Worm (Caenorhabditis elegans) whole organism, L3 larva: ENCODE measurements around the gene F48G7.12.

Experiments used
- ceh-82 ChIP-seq: fragments of 150-350 bp; optimal IDR thresholded peaks from 2 replicates; lab custom pipeline; 2014; ENCODE audit warnings: missing biosample characterization, missing genetic modification characterization
- egl-27 ChIP-seq: sonication (generic microtip); optimal IDR thresholded peaks from 4 replicates; lab custom pipeline; 2017; ENCODE audit warnings: missing biosample characterization, missing genetic modification reagents, missing genetic modification characterization
- fkh-10 ChIP-seq: sonication (generic microtip); optimal IDR thresholded peaks from 2 replicates; lab custom pipeline; 2017; ENCODE audit warnings: missing biosample characterization, missing genetic modification reagents, missing genetic modification characterization
- nhr-11 ChIP-seq: fragments of 150-350 bp; optimal IDR thresholded peaks from 2 replicates; lab custom pipeline; 2014; ENCODE audit warnings: missing biosample characterization, missing genetic modification characterization
- nhr-76 ChIP-seq: fragments of 150-350 bp; sonication (generic microtip); optimal IDR thresholded peaks from 5 replicates; lab custom pipeline; 2014; ENCODE audit warnings: missing biosample characterization, missing genetic modification characterization
- pha-4 ChIP-seq: fragments of 150-350 bp; optimal IDR thresholded peaks from 2 replicates; lab custom pipeline; 2014; ENCODE audit warnings: missing biosample characterization, missing genetic modification reagents, missing genetic modification characterization
- skn-1 ChIP-seq: fragments of 150-350 bp; optimal IDR thresholded peaks from 2 replicates; lab custom pipeline; 2014; ENCODE audit warnings: missing biosample characterization, missing genetic modification characterization
- unc-62 ChIP-seq: fragments of 150-350 bp; sonication (generic microtip); optimal IDR thresholded peaks from 4 replicates; lab custom pipeline; 2014; ENCODE audit warnings: missing biosample characterization, missing genetic modification reagents, missing genetic modification characterization

DNA sequence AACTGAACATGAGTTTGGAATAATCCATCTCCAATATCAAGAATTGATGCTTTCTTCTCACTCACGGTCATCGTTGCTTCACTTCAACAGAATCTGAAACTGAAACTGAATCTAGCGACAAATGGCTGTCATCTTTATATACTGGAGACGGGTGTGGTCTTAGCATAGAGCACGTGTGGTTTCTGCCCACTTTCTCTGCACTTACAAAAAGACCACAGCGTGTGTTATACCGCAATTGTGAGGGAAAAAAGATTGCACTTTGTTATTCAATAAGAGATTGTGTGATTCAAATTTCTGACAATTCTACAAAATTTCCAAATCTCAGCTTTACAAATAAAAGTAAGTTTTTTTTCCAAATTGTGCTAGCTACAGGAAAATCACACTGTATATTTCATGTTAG, at the start of gene F48G7.12:
- TF ChIP-seq nhr-76 (no peak), fkh-10 (GFP tag; lab: Kevin White, UChicago) (no peak), skn-1 (tag; lab: Kevin White, UChicago) (no peak), pha-4 (no peak), ceh-82 (tag; lab: Kevin White, UChicago) (no peak), unc-62 (GFP tag; lab: Kevin White, UChicago) (no peak), nhr-11 (tag; lab: Kevin White, UChicago) (no peak), egl-27 (tag; lab: Kevin White, UChicago) (no peak)
